Worm (Caenorhabditis elegans) whole organism, L4/young adult: ENCODE measurements around the gene ccr-4.

ENCODE experiments used
- W03F9.2 ChIP-seq: fragments of 150-350 bp; optimal IDR thresholded peaks from 2 replicates; lab custom pipeline; 2014; ENCODE audit warnings: missing biosample characterization, missing genetic modification characterization
- dao-5 ChIP-seq: sonication (generic microtip); optimal IDR thresholded peaks from 2 replicates; lab custom pipeline; 2016; ENCODE audit warnings: missing genotype, missing genetic modification characterization, moderate library complexity, missing compliant biosample characterization
- him-1 ChIP-seq: sonication (generic microtip); optimal IDR thresholded peaks from 2 replicates; lab custom pipeline; 2016; ENCODE audit warnings: missing genotype, missing genetic modification reagents, missing genetic modification characterization, missing compliant biosample characterization

ce11 chrIV:12416629-12417404, 55.5 kb downstream of the ccr-4 start:
- TF ChIP-seq him-1 (tag; lab: Kevin White, UChicago) (no peak), W03F9.2 (tag; lab: Kevin White, UChicago) (no peak), dao-5 (tag; lab: Kevin White, UChicago) (no peak)
